Worm (Caenorhabditis elegans): Measurements from ENCODE around the gene F20G2.5.
A peak's percentile ranks its signal among the peaks of the same experiment; 100 is the strongest.

Gene F20G2.5

DNA sequence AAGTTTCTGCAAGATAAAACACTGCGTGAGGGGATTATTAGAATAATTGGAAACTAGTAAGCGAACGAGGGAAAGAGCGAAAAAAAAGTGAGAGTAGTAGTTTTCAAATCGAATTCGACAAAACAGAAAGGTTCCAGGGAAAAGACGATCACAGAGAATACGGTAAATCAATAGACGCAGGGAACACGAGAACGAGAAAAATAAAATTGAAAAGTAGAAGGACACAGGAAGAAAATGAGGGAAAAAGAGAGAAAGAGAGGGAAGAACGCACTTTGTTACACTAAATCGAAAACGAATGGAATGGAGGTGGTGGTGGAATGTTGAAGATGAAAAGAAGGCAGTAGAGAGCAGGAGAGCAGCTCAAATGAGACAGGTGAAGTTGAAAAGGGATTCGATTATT is 35.9 kb downstream of the F20G2.5 start, which contains the start of gene swan-1:
swan-1 (minus strand) TSS at position 6 of the 400 bp plus-strand sequence.
- TF ChIP-seq ceh-82 (tag; optimal IDR thresholded peaks at IDR 0.05) (no peak), egl-27 (tag; optimal IDR thresholded peaks at IDR 0.05) (no peak), ztf-4 (tag; optimal IDR thresholded peaks at IDR 0.05) (no peak), elt-3 (tag; optimal IDR thresholded peaks at IDR 0.05) (no peak), elt-1 (tag; optimal IDR thresholded peaks at IDR 0.05) (no peak), sea-2 (GFP tag; optimal IDR thresholded peaks at IDR 0.05) (no peak), elt-2 (tag; optimal IDR thresholded peaks at IDR 0.05) (no peak), unc-39 (tag; optimal IDR thresholded peaks at IDR 0.05) (no peak), nhr-25 (tag; optimal IDR thresholded peaks at IDR 0.05) (peak; percentile 14)

DNA sequence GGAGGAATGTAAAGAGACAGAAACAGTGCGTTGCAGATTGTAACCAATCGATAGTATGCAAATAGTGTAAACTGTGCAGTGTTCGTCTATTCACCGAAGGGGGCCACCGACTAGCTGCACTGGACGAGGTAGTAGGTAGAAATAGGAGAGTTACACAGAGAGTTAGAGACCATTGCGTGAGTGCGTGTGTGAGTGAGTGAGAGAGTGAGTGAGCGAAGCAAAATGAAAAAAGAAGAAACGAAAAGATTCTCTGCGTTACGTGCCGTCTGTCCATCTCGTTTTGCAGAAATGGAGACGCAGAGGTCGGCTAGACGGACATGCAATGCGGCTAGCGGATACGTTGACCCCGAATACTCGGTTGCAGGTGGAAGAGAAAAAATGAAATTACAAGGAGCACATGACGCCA is 37.2 kb downstream of the F20G2.5 start:
- TF ChIP-seq aly-2 (tag; optimal IDR thresholded peaks at IDR 0.05) (no peak), hmg-11 (tag; optimal IDR thresholded peaks at IDR 0.05) (peak; percentile 75), nhr-43 (tag; optimal IDR thresholded peaks at IDR 0.05; ENCODE audit: poor library complexity, severe bottlenecking) (no peak), nhr-23 (tag; optimal IDR thresholded peaks at IDR 0.05) (peak; percentile 63), mml-1 (tag; optimal IDR thresholded peaks at IDR 0.05) (no peak), ama-1 (optimal IDR thresholded peaks at IDR 0.05) (no peak), ceh-28 (tag; optimal IDR thresholded peaks at IDR 0.05) (peak; percentile 65), unc-39 (tag; optimal IDR thresholded peaks at IDR 0.05) (no peak), nfya-1 (tag; optimal IDR thresholded peaks at IDR 0.05; ENCODE audit: insufficient read depth) (peak; percentile 82), jun-1 (tag; optimal IDR thresholded peaks at IDR 0.05) (peak; percentile 42), ceh-9 (tag; optimal IDR thresholded peaks at IDR 0.05) (no peak), nhr-67 (tag; optimal IDR thresholded peaks at IDR 0.05) (no peak), fkh-2 (tag; optimal IDR thresholded peaks at IDR 0.05) (no peak), pha-4 (tag; optimal IDR thresholded peaks at IDR 0.05) (no peak), pqm-1 (tag; optimal IDR thresholded peaks at IDR 0.05) (peak; percentile 6), elt-2 (tag; optimal IDR thresholded peaks at IDR 0.05) (peak; percentile 65), lsy-12 (tag; optimal IDR thresholded peaks at IDR 0.05) (peak; percentile 45), egl-27 (tag; optimal IDR thresholded peaks at IDR 0.05) (peak; percentile 18), snpc-4 (tag; optimal IDR thresholded peaks at IDR 0.05) (peak; percentile 53), R02D3.7 (tag; optimal IDR thresholded peaks at IDR 0.05) (peak; percentile 31), ztf-11 (tag; optimal IDR thresholded peaks at IDR 0.05) (no peak), lin-15B (tag; optimal IDR thresholded peaks at IDR 0.05) (peak; percentile 73), lin-39 (tag; optimal IDR thresholded peaks at IDR 0.05) (no peak), nhr-25 (tag; optimal IDR thresholded peaks at IDR 0.05) (peak; percentile 77)

DNA sequence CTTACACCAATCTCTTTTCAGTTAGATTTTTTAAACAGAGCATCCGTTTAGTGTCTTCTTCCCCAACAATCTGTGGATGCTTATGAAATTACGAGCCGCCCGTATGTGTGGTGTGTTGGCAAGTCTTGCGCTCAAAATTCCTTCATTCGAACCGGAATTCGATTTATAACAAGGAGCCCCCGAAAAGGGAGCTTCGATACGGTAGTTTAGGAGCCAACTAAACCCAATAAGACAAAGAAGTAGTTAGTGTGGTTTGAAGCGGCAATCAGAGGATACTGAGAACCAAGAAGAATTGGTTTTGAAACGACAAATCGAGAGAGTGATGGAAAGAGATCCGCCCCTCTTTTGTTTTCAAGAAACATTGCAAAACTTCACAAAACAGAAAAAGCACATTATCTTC is 41.0 kb downstream of the F20G2.5 start:
- TF ChIP-seq nfya-1 (tag; optimal IDR thresholded peaks at IDR 0.05; ENCODE audit: insufficient read depth) (no peak), nhr-43 (tag; optimal IDR thresholded peaks at IDR 0.05; ENCODE audit: poor library complexity, severe bottlenecking) (no peak), eor-1 (tag; optimal IDR thresholded peaks at IDR 0.05) (no peak), elt-3 (tag; optimal IDR thresholded peaks at IDR 0.05) (no peak)

DNA sequence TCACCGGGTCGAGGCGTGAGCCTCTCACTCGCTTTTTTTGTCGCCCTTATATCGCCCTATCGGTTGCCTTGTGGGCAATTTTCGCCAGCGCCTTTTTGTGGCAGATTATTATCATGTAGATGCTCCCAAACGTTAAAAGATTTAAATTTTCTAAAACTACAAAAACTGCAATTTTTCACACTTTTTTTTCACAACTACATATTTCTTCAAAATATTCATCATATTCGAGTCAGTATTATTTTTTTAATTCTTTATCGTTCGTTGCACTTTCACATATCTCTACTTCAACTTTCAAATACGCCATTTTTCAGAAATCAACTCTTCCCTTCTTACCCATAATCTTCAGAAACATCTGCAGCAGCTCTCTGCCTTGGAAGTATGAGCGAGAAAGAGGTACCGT is 41.6 kb downstream of the F20G2.5 start, which contains the start of gene ceh-24:
ceh-24 (plus strand) TSS at position 301 of the 400 bp plus-strand sequence.
- TF ChIP-seq mml-1 (tag; optimal IDR thresholded peaks at IDR 0.05): no peak
- TF ChIP-seq mdl-1 (tag; optimal IDR thresholded peaks at IDR 0.05): no peak
- TF ChIP-seq ceh-28 (tag; optimal IDR thresholded peaks at IDR 0.05): no peak
- TF ChIP-seq skn-1 (tag; optimal IDR thresholded peaks at IDR 0.05): no peak
- TF ChIP-seq nfya-1 (tag; optimal IDR thresholded peaks at IDR 0.05; ENCODE audit: insufficient read depth): no peak
- no peak for TF ChIP-seq nhr-76 (tag; optimal IDR thresholded peaks at IDR 0.05)
- TF ChIP-seq ZK546.5 (tag; optimal IDR thresholded peaks at IDR 0.05): no peak
- TF ChIP-seq elt-1 (tag; optimal IDR thresholded peaks at IDR 0.05): no peak

DNA sequence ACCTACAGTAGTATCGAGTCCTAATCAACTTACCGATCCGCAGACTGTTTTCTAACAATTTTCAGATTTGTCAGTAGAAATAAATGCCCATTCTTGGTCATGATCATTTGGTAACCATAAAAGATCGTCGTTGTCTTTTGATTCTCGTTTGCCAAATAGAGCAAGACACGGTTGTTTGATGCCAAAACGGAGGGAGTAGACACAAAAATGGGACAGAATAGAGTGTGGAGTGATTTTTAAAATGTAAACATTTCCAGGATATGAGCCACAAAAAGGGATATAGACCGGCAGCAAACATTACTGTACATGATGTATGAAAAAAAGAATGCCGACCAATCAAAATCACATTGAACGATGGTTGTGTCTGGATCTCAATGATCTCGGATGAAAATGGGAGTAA is 45.6 kb downstream of the F20G2.5 start, which contains the start of gene F55B12.2:
F55B12.2 (minus strand) TSS at position 101 of the 400 bp plus-strand sequence.
- TF ChIP-seq lsy-12 (tag; optimal IDR thresholded peaks at IDR 0.05) (no peak), lin-15B (tag; optimal IDR thresholded peaks at IDR 0.05) (no peak), elt-1 (tag; optimal IDR thresholded peaks at IDR 0.05) (no peak), ztf-11 (tag; optimal IDR thresholded peaks at IDR 0.05) (no peak), snpc-4 (tag; optimal IDR thresholded peaks at IDR 0.05) (no peak), daf-12 (tag; optimal IDR thresholded peaks at IDR 0.05) (no peak), eor-1 (tag; optimal IDR thresholded peaks at IDR 0.05) (no peak), zag-1 (tag; optimal IDR thresholded peaks at IDR 0.05) (no peak), mdl-1 (tag; optimal IDR thresholded peaks at IDR 0.05) (no peak), fos-1 (tag; optimal IDR thresholded peaks at IDR 0.05) (no peak), ceh-28 (tag; optimal IDR thresholded peaks at IDR 0.05) (no peak), nhr-25 (tag; optimal IDR thresholded peaks at IDR 0.05) (no peak), elt-3 (tag; optimal IDR thresholded peaks at IDR 0.05) (no peak), skn-1 (tag; optimal IDR thresholded peaks at IDR 0.05) (no peak), fkh-10 (GFP tag; optimal IDR thresholded peaks at IDR 0.05) (no peak), ceh-82 (tag; optimal IDR thresholded peaks at IDR 0.05) (no peak), hmg-11 (tag; optimal IDR thresholded peaks at IDR 0.05) (no peak), nhr-12 (tag; optimal IDR thresholded peaks at IDR 0.05) (no peak), nhr-43 (tag; optimal IDR thresholded peaks at IDR 0.05; ENCODE audit: poor library complexity, severe bottlenecking) (no peak), fkh-2 (tag; optimal IDR thresholded peaks at IDR 0.05) (no peak)

Measured in whole organism, L3 larva.